Worm (Caenorhabditis elegans): ENCODE measurements around the gene tlk-1.
A peak's percentile ranks its signal among the peaks of the same experiment; 100 is the strongest.

tlk-1 gene

ce11 chrIII:9741985-9742384, 42.3 kb downstream of the tlk-1 start:
- TF ChIP-seq ztf-29 (GFP tag; IDR thresholded peaks at IDR 0.05) (0 out of 2 replicates have a peak, but pooled peaks have one; percentile 38), tab-1 (GFP tag; IDR thresholded peaks at IDR 0.05) (no peak)

ce11 chrIII:9743239-9743638, 43.6 kb downstream of the tlk-1 start, which contains the start of gene T05G5.1:
Gene T05G5.1, minus strand, starts transcription at chrIII:9743339.
- no peak for TF ChIP-seq ref-1 (GFP tag; conservative IDR thresholded peaks at IDR 0.05)
- TF ChIP-seq klf-2 (GFP tag; conservative IDR thresholded peaks at IDR 0.05), result no peak
- TF ChIP-seq T22C8.4 (GFP tag; IDR thresholded peaks at IDR 0.05), result no peak
- TF ChIP-seq ztf-23 (GFP tag; IDR thresholded peaks at IDR 0.05), result no peak
- TF ChIP-seq cog-1 (tag; optimal IDR thresholded peaks at IDR 0.05), result no peak
- no peak for TF ChIP-seq med-1 (GFP tag; optimal IDR thresholded peaks at IDR 0.05; ENCODE audit: insufficient read depth)
- no peak for TF ChIP-seq flt-1 (GFP tag; IDR thresholded peaks at IDR 0.05)
- no peak for TF ChIP-seq ztf-29 (GFP tag; IDR thresholded peaks at IDR 0.05)
- TF ChIP-seq tab-1 (GFP tag; IDR thresholded peaks at IDR 0.05), result no peak

- TF ChIP-seq med-1 (GFP tag; optimal IDR thresholded peaks at IDR 0.05; ENCODE audit: insufficient read depth) (no peak), ztf-23 (GFP tag; IDR thresholded peaks at IDR 0.05) (no peak), ztf-29 (GFP tag; IDR thresholded peaks at IDR 0.05) (no peak), tab-1 (GFP tag; IDR thresholded peaks at IDR 0.05) (no peak), flt-1 (GFP tag; IDR thresholded peaks at IDR 0.05) (no peak), ref-1 (GFP tag; conservative IDR thresholded peaks at IDR 0.05) (no peak; the same call in 1 of the 2 replicates), klf-2 (GFP tag; conservative IDR thresholded peaks at IDR 0.05) (no peak), cog-1 (tag; optimal IDR thresholded peaks at IDR 0.05) (no peak), T22C8.4 (GFP tag; IDR thresholded peaks at IDR 0.05) (no peak)
These were observed 44.8 kb downstream of the tlk-1 start for ce11 chrIII:9744525-9744924.

- TF ChIP-seq ztf-23 (GFP tag; IDR thresholded peaks at IDR 0.05), result no peak
These were observed 45.7 kb downstream of the tlk-1 start for ce11 chrIII:9745333-9745897.

ce11 chrIII:9746665-9747064, 47.0 kb downstream of the tlk-1 start:
- TF ChIP-seq med-1 (GFP tag; optimal IDR thresholded peaks at IDR 0.05; ENCODE audit: insufficient read depth), result no peak
- no peak for TF ChIP-seq tab-1 (GFP tag; IDR thresholded peaks at IDR 0.05)
- no peak for TF ChIP-seq ref-1 (GFP tag; conservative IDR thresholded peaks at IDR 0.05)
- no peak for TF ChIP-seq ztf-23 (GFP tag; IDR thresholded peaks at IDR 0.05)
- TF ChIP-seq klf-2 (GFP tag; conservative IDR thresholded peaks at IDR 0.05), result no peak
- TF ChIP-seq ztf-29 (GFP tag; IDR thresholded peaks at IDR 0.05), result no peak
- TF ChIP-seq cog-1 (tag; optimal IDR thresholded peaks at IDR 0.05), result no peak
- TF ChIP-seq T22C8.4 (GFP tag; IDR thresholded peaks at IDR 0.05), result no peak
- TF ChIP-seq flt-1 (GFP tag; IDR thresholded peaks at IDR 0.05), result no peak

- 0 out of 2 replicates have a peak, but pooled peaks have one; percentile 25 for TF ChIP-seq flt-1 (GFP tag; IDR thresholded peaks at IDR 0.05)
- TF ChIP-seq ztf-29 (GFP tag; IDR thresholded peaks at IDR 0.05), result no peak
- no peak for TF ChIP-seq cog-1 (tag; optimal IDR thresholded peaks at IDR 0.05)
- no peak for TF ChIP-seq T22C8.4 (GFP tag; IDR thresholded peaks at IDR 0.05)
These were observed 47.5 kb downstream of the tlk-1 start, which contains the start of the genes iff-1 and cdk-1 for ce11 chrIII:9747133-9747532. Gene iff-1, minus strand, starts transcription at chrIII:9747193. Gene cdk-1, plus strand, starts transcription at chrIII:9747472.

DNA sequence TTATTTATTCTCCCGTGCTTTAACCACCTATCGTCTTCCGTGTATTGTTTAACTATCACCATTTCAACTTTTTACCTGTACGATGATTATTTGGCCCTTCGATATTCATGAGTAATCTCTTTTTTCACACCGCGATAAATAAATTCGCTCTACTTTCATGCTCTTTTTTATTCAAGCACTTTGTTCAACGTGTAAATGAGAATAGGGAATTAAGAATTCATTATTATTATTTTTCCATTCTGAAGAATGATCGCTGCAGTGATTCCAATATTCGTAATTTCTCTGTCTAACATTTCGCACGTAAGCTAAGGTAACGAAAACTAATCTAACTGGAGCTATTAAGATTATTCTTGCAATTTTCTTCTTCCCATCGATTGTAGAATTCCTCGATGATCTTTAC, 49.0 kb downstream of the tlk-1 start, which contains the start of gene T05G5.4:
Gene T05G5.4 (plus strand): TSS at position 241 of the 400 bp plus-strand sequence.
- TF ChIP-seq ref-1 (GFP tag; conservative IDR thresholded peaks at IDR 0.05) (no peak), flt-1 (GFP tag; IDR thresholded peaks at IDR 0.05) (no peak), klf-2 (GFP tag; conservative IDR thresholded peaks at IDR 0.05) (no peak), ztf-29 (GFP tag; IDR thresholded peaks at IDR 0.05) (no peak), ztf-23 (GFP tag; IDR thresholded peaks at IDR 0.05) (no peak), T22C8.4 (GFP tag; IDR thresholded peaks at IDR 0.05) (no peak)

DNA sequence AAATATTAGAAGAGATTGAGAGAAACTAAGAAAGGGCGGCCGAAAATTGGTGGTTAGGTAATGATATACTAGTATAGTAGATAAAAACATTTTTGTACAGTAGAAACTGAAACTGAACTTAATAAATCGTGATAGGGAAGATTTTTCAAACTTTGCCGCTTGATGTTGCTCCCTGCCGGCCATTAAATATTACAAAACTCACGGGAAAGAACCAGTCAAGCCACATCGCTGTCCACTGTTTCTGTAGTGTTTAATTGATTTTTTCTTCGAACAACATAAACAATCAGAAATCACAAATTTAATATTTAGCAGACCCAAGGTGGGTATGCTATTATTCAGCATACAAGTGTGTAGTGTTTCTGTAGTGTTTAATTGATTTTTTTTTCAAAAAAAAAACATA, 51.4 kb downstream of the tlk-1 start, which contains the start of gene T05G5.5:
Gene T05G5.5 (minus strand): TSS at position 359 of the 400 bp plus-strand sequence.
- TF ChIP-seq ztf-29 (GFP tag; IDR thresholded peaks at IDR 0.05) (no peak), cog-1 (tag; optimal IDR thresholded peaks at IDR 0.05) (no peak), ref-1 (GFP tag; conservative IDR thresholded peaks at IDR 0.05) (no peak), tab-1 (GFP tag; IDR thresholded peaks at IDR 0.05) (no peak), flt-1 (GFP tag; IDR thresholded peaks at IDR 0.05) (no peak), med-1 (GFP tag; optimal IDR thresholded peaks at IDR 0.05; ENCODE audit: insufficient read depth) (no peak), ztf-23 (GFP tag; IDR thresholded peaks at IDR 0.05) (no peak), T22C8.4 (GFP tag; IDR thresholded peaks at IDR 0.05) (no peak), klf-2 (GFP tag; conservative IDR thresholded peaks at IDR 0.05) (no peak)

- TF ChIP-seq tab-1 (GFP tag; IDR thresholded peaks at IDR 0.05) (no peak), med-1 (GFP tag; optimal IDR thresholded peaks at IDR 0.05; ENCODE audit: insufficient read depth) (no peak), flt-1 (GFP tag; IDR thresholded peaks at IDR 0.05) (no peak), ztf-29 (GFP tag; IDR thresholded peaks at IDR 0.05) (no peak), klf-2 (GFP tag; conservative IDR thresholded peaks at IDR 0.05) (no peak), T22C8.4 (GFP tag; IDR thresholded peaks at IDR 0.05) (no peak), ztf-23 (GFP tag; IDR thresholded peaks at IDR 0.05) (no peak), ref-1 (GFP tag; conservative IDR thresholded peaks at IDR 0.05) (no peak), cog-1 (tag; optimal IDR thresholded peaks at IDR 0.05) (no peak)
These were observed 53.2 kb downstream of the tlk-1 start, which contains the start of gene ech-6 for ce11 chrIII:9752852-9753251. Gene ech-6, minus strand, starts transcription at chrIII:9752883.

DNA sequence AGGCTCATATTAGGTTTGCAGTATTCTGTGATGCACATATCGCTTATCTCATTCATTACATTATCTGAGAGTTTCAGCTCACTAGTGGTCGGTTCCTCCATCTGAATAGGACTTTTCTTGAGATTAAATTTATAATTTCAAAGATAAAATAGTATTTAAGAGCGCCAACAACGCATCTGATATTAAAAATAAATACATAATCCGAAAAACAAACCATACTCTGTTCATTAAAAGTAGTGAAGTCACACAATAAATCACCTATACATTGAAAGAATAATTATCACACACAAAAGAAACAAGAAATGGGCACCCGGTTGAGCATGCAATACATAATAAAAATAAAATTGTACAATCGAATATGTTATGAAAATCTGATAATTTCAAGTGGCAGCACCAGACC, 57.7 kb downstream of the tlk-1 start, which contains the start of gene vps-53:
Gene vps-53 (minus strand): TSS at position 101 of the 400 bp plus-strand sequence.
- TF ChIP-seq ztf-29 (GFP tag; IDR thresholded peaks at IDR 0.05) (no peak), med-1 (GFP tag; optimal IDR thresholded peaks at IDR 0.05; ENCODE audit: insufficient read depth) (no peak), flt-1 (GFP tag; IDR thresholded peaks at IDR 0.05) (no peak), ztf-23 (GFP tag; IDR thresholded peaks at IDR 0.05) (no peak), klf-2 (GFP tag; conservative IDR thresholded peaks at IDR 0.05) (no peak), tab-1 (GFP tag; IDR thresholded peaks at IDR 0.05) (no peak), T22C8.4 (GFP tag; IDR thresholded peaks at IDR 0.05) (no peak), cog-1 (tag; optimal IDR thresholded peaks at IDR 0.05) (no peak), ref-1 (GFP tag; conservative IDR thresholded peaks at IDR 0.05) (no peak)

All from whole organism, midembryonic.